Worm (Caenorhabditis elegans) whole organism, L1 larva: ENCODE data around the gene F58B4.2.

Experiments used
- C04F5.9 ChIP-seq: sonication (generic microtip); optimal IDR thresholded peaks from 2 replicates; lab custom pipeline; 2016; ENCODE audit warnings: missing genetic modification characterization, missing compliant biosample characterization
- C16A3.4 ChIP-seq: fragments of 150-350 bp; optimal IDR thresholded peaks from 2 replicates; lab custom pipeline; 2014; ENCODE audit warnings: missing biosample characterization, missing genetic modification characterization
- C34B4.2 ChIP-seq: sonication (generic microtip); optimal IDR thresholded peaks from 2 replicates; lab custom pipeline; 2017; ENCODE audit warnings: mild to moderate bottlenecking, missing genetic modification characterization, missing compliant biosample characterization
- alr-1 ChIP-seq: fragments of 200-800 bp; sonication (Bioruptor generic); optimal IDR thresholded peaks from 2 replicates; lab custom pipeline; 2018; ENCODE audit warnings: borderline replicate concordance, mild to moderate bottlenecking, missing genetic modification characterization, missing compliant biosample characterization
- blmp-1 ChIP-seq: fragments of 150-350 bp; optimal IDR thresholded peaks from 2 replicates; lab custom pipeline; 2014; ENCODE audit warnings: missing biosample characterization, missing genetic modification characterization
- ceh-63 ChIP-seq: fragments of 200-800 bp; sonication (Bioruptor generic); optimal IDR thresholded peaks from 2 replicates; lab custom pipeline; 2018; ENCODE audit warnings: mild to moderate bottlenecking, missing genetic modification characterization, missing compliant biosample characterization
- ceh-82 ChIP-seq, 3 experiments: fragments of 150-350 bp in 1 of 3; sonication (generic microtip) in 2 of 3; optimal IDR thresholded peaks; 2 replicates each; lab custom pipeline; 2014 to 2017; ENCODE audit warnings: missing biosample characterization in 3 of 3, missing genetic modification characterization in 3 of 3
- ces-1 ChIP-seq: fragments of 150-350 bp; optimal IDR thresholded peaks from 2 replicates; lab custom pipeline; 2014; ENCODE audit warnings: missing biosample characterization, missing genetic modification reagents, missing genetic modification characterization
- efl-1 ChIP-seq, 4 experiments: fragments of 150-350 bp; optimal IDR thresholded peaks in 3 of 4; peaks in 1 of 4; 1 replicate in 1 of 4; 2 replicates in 3 of 4; lab custom pipeline; 2014; ENCODE audit warnings: missing biosample characterization in 2 of 4, missing genetic modification characterization in 2 of 4, missing genetic modification reagents in 2 of 4
- efl-3 ChIP-seq: fragments of 200-800 bp; sonication (Bioruptor generic); optimal IDR thresholded peaks from 2 replicates; lab custom pipeline; 2018; ENCODE audit warnings: mild to moderate bottlenecking, missing genetic modification characterization, missing compliant biosample characterization
- egl-13 ChIP-seq: sonication (generic microtip); optimal IDR thresholded peaks from 2 replicates; lab custom pipeline; 2016; ENCODE audit warnings: missing genotype, missing genetic modification reagents, missing genetic modification characterization, missing compliant biosample characterization
- ets-5 ChIP-seq: fragments of 200-800 bp; sonication (Bioruptor generic); IDR thresholded peaks from 2 replicates; pipeline ENCODE4 v1.3.6; 2022; ENCODE audit warnings: missing genetic modification characterization, missing compliant biosample characterization
- fkh-10 ChIP-seq: sonication (generic microtip); optimal IDR thresholded peaks from 2 replicates; lab custom pipeline; 2017; ENCODE audit warnings: missing biosample characterization, missing genetic modification reagents, missing genetic modification characterization
- fkh-4 ChIP-seq: sonication (generic microtip); optimal IDR thresholded peaks from 2 replicates; lab custom pipeline; 2016; ENCODE audit warnings: missing compliant biosample characterization, missing genetic modification characterization, borderline replicate concordance
- fkh-8 ChIP-seq: sonication (generic microtip); optimal IDR thresholded peaks from 2 replicates; lab custom pipeline; 2016; ENCODE audit warnings: mild to moderate bottlenecking, missing genetic modification characterization, missing compliant biosample characterization
- fos-1 ChIP-seq: fragments of 150-350 bp; optimal IDR thresholded peaks from 2 replicates; lab custom pipeline; 2014; ENCODE audit warnings: missing biosample characterization, missing genetic modification characterization
- grh-1 ChIP-seq: fragments of 200-800 bp; sonication (Bioruptor generic); IDR thresholded peaks from 2 replicates; pipeline ENCODE4 v1.3.6; 2022; ENCODE audit warnings: missing genetic modification reagents, missing genetic modification characterization, missing compliant biosample characterization
- hlh-17 ChIP-seq: fragments of 200-800 bp; sonication (Bioruptor generic); optimal IDR thresholded peaks from 2 replicates; lab custom pipeline; 2018; ENCODE audit warnings: missing genetic modification characterization, mild to moderate bottlenecking, missing compliant biosample characterization, moderate library complexity, borderline replicate concordance
- hlh-4 ChIP-seq: sonication (generic microtip); optimal IDR thresholded peaks from 2 replicates; lab custom pipeline; 2016; ENCODE audit warnings: mild to moderate bottlenecking, missing genetic modification characterization, missing compliant biosample characterization
- irx-1 ChIP-seq: sonication (generic microtip); optimal IDR thresholded peaks from 2 replicates; lab custom pipeline; 2016; ENCODE audit warnings: missing genetic modification characterization, missing compliant biosample characterization
- isw-1 ChIP-seq: fragments of 200-800 bp; sonication (Bioruptor generic); IDR thresholded peaks from 2 replicates; pipeline ENCODE4 v1.3.6; 2022; ENCODE audit warnings: missing genetic modification characterization, missing compliant biosample characterization
- jun-1 ChIP-seq: fragments of 150-350 bp; optimal IDR thresholded peaks from 2 replicates; lab custom pipeline; 2014; ENCODE audit warnings: missing biosample characterization, missing genetic modification reagents, missing genetic modification characterization
- lin-15B ChIP-seq: fragments of 150-350 bp; sonication (generic microtip); optimal IDR thresholded peaks from 3 replicates; lab custom pipeline; 2014; ENCODE audit warnings: missing biosample characterization, missing genetic modification characterization
- lin-35 ChIP-seq, 2 experiments: fragments of 150-350 bp; optimal IDR thresholded peaks; 2 replicates each; lab custom pipeline; 2014; ENCODE audit warnings: missing biosample characterization in 2 of 2, missing genetic modification characterization in 2 of 2, missing genetic modification reagents in 2 of 2
- lin-39 ChIP-seq: fragments of 150-350 bp; optimal IDR thresholded peaks from 2 replicates; lab custom pipeline; 2014; ENCODE audit warnings: missing biosample characterization, missing genetic modification reagents, missing genetic modification characterization
- lir-3 ChIP-seq: sonication (generic microtip); optimal IDR thresholded peaks from 2 replicates; lab custom pipeline; 2016; ENCODE audit warnings: mild to moderate bottlenecking, missing genetic modification characterization, moderate library complexity, missing compliant biosample characterization; ENCODE audit not compliant: poor library complexity
- lsy-2 ChIP-seq, 2 experiments: fragments of 150-350 bp; optimal IDR thresholded peaks; 2 replicates each; lab custom pipeline; 2014; ENCODE audit warnings: missing biosample characterization in 2 of 2, missing genetic modification characterization in 2 of 2
- mab-9 ChIP-seq: fragments of 200-800 bp; sonication (Bioruptor generic); IDR thresholded peaks from 2 replicates; pipeline ENCODE4 v1.3.6; 2022; ENCODE audit warnings: missing genetic modification reagents, missing genetic modification characterization, missing compliant biosample characterization
- mdl-1 ChIP-seq, 2 experiments: fragments of 150-350 bp; optimal IDR thresholded peaks; 2 replicates each; lab custom pipeline; 2014 to 2017; ENCODE audit warnings: missing biosample characterization in 2 of 2, missing genetic modification characterization in 2 of 2, inconsistent platforms in 1 of 2
- mep-1 ChIP-seq: fragments of 150-350 bp; optimal IDR thresholded peaks from 2 replicates; lab custom pipeline; 2014; ENCODE audit warnings: missing biosample characterization, missing genetic modification characterization
- nhr-11 ChIP-seq: fragments of 150-350 bp; optimal IDR thresholded peaks from 2 replicates; lab custom pipeline; 2014; ENCODE audit warnings: missing biosample characterization, missing genetic modification characterization
- nhr-12 ChIP-seq: sonication (generic microtip); optimal IDR thresholded peaks from 2 replicates; lab custom pipeline; 2017; ENCODE audit warnings: missing biosample characterization, missing genetic modification characterization
- nhr-20 ChIP-seq: sonication (generic microtip); optimal IDR thresholded peaks from 2 replicates; lab custom pipeline; 2016; ENCODE audit warnings: mild to moderate bottlenecking, missing genetic modification characterization, missing compliant biosample characterization
- nhr-237 ChIP-seq: fragments of 150-350 bp; optimal IDR thresholded peaks from 2 replicates; lab custom pipeline; 2014; ENCODE audit warnings: missing biosample characterization, missing genetic modification characterization
- nhr-28 ChIP-seq: fragments of 150-350 bp; optimal IDR thresholded peaks from 2 replicates; lab custom pipeline; 2014; ENCODE audit warnings: missing biosample characterization, missing genetic modification characterization
- nhr-71 ChIP-seq: sonication (generic microtip); optimal IDR thresholded peaks from 2 replicates; lab custom pipeline; 2016; ENCODE audit warnings: mild to moderate bottlenecking, missing genetic modification characterization, moderate library complexity, missing compliant biosample characterization
- nhr-76 ChIP-seq: sonication (generic microtip); optimal IDR thresholded peaks from 2 replicates; lab custom pipeline; 2017; ENCODE audit warnings: missing biosample characterization, missing genetic modification characterization
- nhr-77 ChIP-seq: fragments of 150-350 bp; optimal IDR thresholded peaks from 2 replicates; lab custom pipeline; 2014; ENCODE audit warnings: missing biosample characterization, missing genetic modification characterization
- nhr-85 ChIP-seq: sonication (generic microtip); peaks from one replicate; lab custom pipeline; 2016; ENCODE audit warnings: missing genetic modification characterization, inconsistent platforms, missing compliant biosample characterization
- nhr-90 ChIP-seq: sonication (generic microtip); optimal IDR thresholded peaks from 2 replicates; lab custom pipeline; 2016; ENCODE audit warnings: mild to moderate bottlenecking, missing genetic modification characterization, missing compliant biosample characterization; ENCODE audit not compliant: poor library complexity
- pqm-1 ChIP-seq: sonication (generic microtip); optimal IDR thresholded peaks from 3 replicates; lab custom pipeline; 2017; ENCODE audit warnings: missing biosample characterization, missing genetic modification characterization
- snu-23 ChIP-seq: sonication (generic microtip); optimal IDR thresholded peaks from 2 replicates; lab custom pipeline; 2016; ENCODE audit warnings: missing genetic modification characterization, missing compliant biosample characterization
- sox-4 ChIP-seq: sonication (generic microtip); optimal IDR thresholded peaks from 2 replicates; lab custom pipeline; 2016; ENCODE audit warnings: missing genetic modification characterization, missing compliant biosample characterization
- sptf-1 ChIP-seq: fragments of 150-350 bp; optimal IDR thresholded peaks from 2 replicates; lab custom pipeline; 2014; ENCODE audit warnings: missing biosample characterization, missing genetic modification characterization
- swsn-7 ChIP-seq: sonication (generic microtip); optimal IDR thresholded peaks from 2 replicates; lab custom pipeline; 2016; ENCODE audit warnings: missing genetic modification characterization, missing compliant biosample characterization
- tbx-2 ChIP-seq: sonication (generic microtip); optimal IDR thresholded peaks from 2 replicates; lab custom pipeline; 2016; ENCODE audit warnings: missing genetic modification characterization, missing compliant biosample characterization
- tlp-1 ChIP-seq: fragments of 150-350 bp; optimal IDR thresholded peaks from 2 replicates; lab custom pipeline; 2014; ENCODE audit warnings: missing biosample characterization, missing genetic modification characterization
- unc-130 ChIP-seq: fragments of 150-350 bp; optimal IDR thresholded peaks from 2 replicates; lab custom pipeline; 2017; ENCODE audit warnings: missing biosample characterization, missing genetic modification characterization, inconsistent platforms
- unc-30 ChIP-seq: sonication (generic microtip); optimal IDR thresholded peaks from 2 replicates; lab custom pipeline; 2017; ENCODE audit warnings: missing biosample characterization, missing genetic modification characterization
- unc-62 ChIP-seq: fragments of 150-350 bp; optimal IDR thresholded peaks from 2 replicates; lab custom pipeline; 2014; ENCODE audit warnings: missing biosample characterization, missing genetic modification reagents, missing genetic modification characterization
- xbp-1 ChIP-seq: sonication (generic microtip); optimal IDR thresholded peaks from 2 replicates; lab custom pipeline; 2016; ENCODE audit warnings: missing genetic modification characterization, missing compliant biosample characterization
- zag-1 ChIP-seq: fragments of 150-350 bp; optimal IDR thresholded peaks from 2 replicates; lab custom pipeline; 2014; ENCODE audit warnings: missing biosample characterization, missing genetic modification characterization
- ztf-11 ChIP-seq, 2 experiments: sonication (generic microtip); optimal IDR thresholded peaks; 2 replicates each; lab custom pipeline; 2016 to 2017; ENCODE audit warnings: missing genetic modification characterization in 2 of 2, missing biosample characterization in 1 of 2, missing compliant biosample characterization in 1 of 2
- ztf-4 ChIP-seq: fragments of 150-350 bp; optimal IDR thresholded peaks from 2 replicates; lab custom pipeline; 2014; ENCODE audit warnings: missing biosample characterization, missing genetic modification characterization

The F58B4.2 gene

DNA sequence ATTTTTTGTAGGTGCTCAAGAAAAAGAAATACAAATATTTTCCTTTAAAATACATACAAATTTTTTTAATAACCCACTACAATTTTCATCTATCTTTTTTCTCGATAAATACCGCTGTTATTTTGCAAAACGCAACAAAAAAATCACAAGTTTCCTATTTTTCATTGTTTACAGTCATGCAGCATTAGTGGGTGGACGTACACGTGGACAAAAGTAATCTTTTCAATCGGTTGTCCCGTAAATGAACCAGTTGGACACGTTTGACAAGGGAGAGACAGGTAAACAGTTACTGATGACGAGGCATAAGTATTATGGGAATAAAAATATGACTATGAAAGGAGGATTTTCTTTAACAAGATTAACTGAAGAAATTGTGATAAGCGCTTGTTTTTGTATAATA, 45.1 kb downstream of the F58B4.2 start:
- TF ChIP-seq nhr-71 (peak; percentile 13), lsy-2 (tag; optimal IDR thresholded peaks at IDR 0.05; lab: Kevin White, UChicago) (no peak), fkh-4 (tag; lab: Kevin White, UChicago) (no peak), unc-130 (tag; lab: Kevin White, UChicago) (no peak), ztf-11 (tag; optimal IDR thresholded peaks at IDR 0.05; lab: Kevin White, UChicago) (no peak), C04F5.9 (no peak), zag-1 (tag; lab: Kevin White, UChicago) (no peak), efl-1 (optimal IDR thresholded peaks at IDR 0.05; lab: Kevin White, UChicago) (no peak), efl-1 (GFP tag; optimal IDR thresholded peaks at IDR 0.05 in 1 of 2; lab: Kevin White, UChicago) (peak in 1 of 2 experiments; percentile 76), swsn-7 (tag; lab: Kevin White, UChicago) (no peak), lin-39 (tag; lab: Kevin White, UChicago) (no peak), hlh-17 (GFP tag; lab: Kevin White, UChicago) (no peak), mab-9 (GFP tag; lab: Robert Waterston, UW) (no peak), xbp-1 (tag; lab: Kevin White, UChicago) (peak; percentile 46), fkh-10 (no peak), egl-13 (tag; lab: Kevin White, UChicago) (no peak), pqm-1 (tag; lab: Kevin White, UChicago) (no peak), grh-1 (GFP tag; lab: Robert Waterston, UW) (no peak), sox-4 (no peak), ceh-82 (tag; optimal IDR thresholded peaks at IDR 0.05; lab: Kevin White, UChicago) (no peak), ets-5 (GFP tag; lab: Robert Waterston, UW) (no peak), lir-3 (tag; lab: Kevin White, UChicago) (no peak), tlp-1 (tag; lab: Kevin White, UChicago) (no peak), nhr-85 (tag; lab: Kevin White, UChicago) (peak; percentile 8), ces-1 (GFP tag; lab: Kevin White, UChicago) (no peak), lin-35 (GFP tag; optimal IDR thresholded peaks at IDR 0.05; lab: Kevin White, UChicago) (peak in 1 of 2 experiments; percentile 23), efl-3 (no peak), fos-1 (tag; lab: Kevin White, UChicago) (no peak), nhr-28 (tag; lab: Kevin White, UChicago) (no peak), jun-1 (tag; lab: Kevin White, UChicago) (no peak), snu-23 (GFP tag; lab: Kevin White, UChicago) (peak; percentile 47), nhr-11 (tag; lab: Kevin White, UChicago) (no peak), nhr-237 (tag; lab: Kevin White, UChicago) (no peak), hlh-4 (tag; lab: Kevin White, UChicago) (no peak), sptf-1 (no peak), ztf-4 (tag; lab: Kevin White, UChicago) (no peak), C16A3.4 (tag; lab: Kevin White, UChicago) (no peak), C34B4.2 (no peak), mep-1 (tag; lab: Kevin White, UChicago) (no peak), blmp-1 (tag; lab: Kevin White, UChicago) (no peak), fkh-8 (tag; lab: Kevin White, UChicago) (no peak), alr-1 (tag; lab: Kevin White, UChicago) (no peak), nhr-12 (no peak), unc-30 (tag; lab: Kevin White, UChicago) (no peak), nhr-77 (no peak), lin-15B (tag; lab: Kevin White, UChicago) (no peak), nhr-20 (peak; percentile 24), nhr-76 (tag; lab: Kevin White, UChicago) (no peak), tbx-2 (tag; lab: Kevin White, UChicago) (no peak), unc-62 (GFP tag; lab: Kevin White, UChicago) (no peak), mdl-1 (tag; optimal IDR thresholded peaks at IDR 0.05; lab: Kevin White, UChicago) (peak in 1 of 2 experiments; percentile 56), isw-1 (no peak), nhr-90 (tag; lab: Kevin White, UChicago) (no peak), irx-1 (tag; lab: Kevin White, UChicago) (no peak), ceh-63 (no peak)
